Fruit fly (Drosophila melanogaster): ENCODE measurements around the gene CG10646.

Gene CG10646

dm6 chr3L:12456916-12457662, 46.6 kb downstream of the CG10646 start (continued):
- TF ChIP-seq H15 (GFP tag; IDR thresholded peaks at IDR 0.05) = no peak
- peak; percentile 41 for TF ChIP-seq psq (GFP tag; optimal IDR thresholded peaks at IDR 0.05)
- TF ChIP-seq Sox100B (GFP tag; optimal IDR thresholded peaks at IDR 0.05) = peak; percentile 93
- TF ChIP-seq CG4404 (GFP tag; IDR thresholded peaks at IDR 0.05) = peak; percentile 64
- TF ChIP-seq HLH3B (GFP tag; IDR thresholded peaks at IDR 0.05) = peak; percentile 44; the same call in 1 of the 2 replicates
- TF ChIP-seq CG8290 (GFP tag; optimal IDR thresholded peaks at IDR 0.05) = peak; percentile 53
- TF ChIP-seq CG8290 (tag; optimal IDR thresholded peaks at IDR 0.05) = no peak
- peak; percentile 71; the same call in 1 of the 2 replicates for TF ChIP-seq CG6689 (GFP tag; IDR thresholded peaks at IDR 0.05)
- no peak for TF ChIP-seq chm (GFP tag; IDR thresholded peaks at IDR 0.05)
- no peak for TF ChIP-seq Adf1 (GFP tag; IDR thresholded peaks at IDR 0.05)
- TF ChIP-seq CG42726 (GFP tag; IDR thresholded peaks at IDR 0.05; ENCODE audit: partially characterized antibody) = no peak
- TF ChIP-seq CG15011 (GFP tag; optimal IDR thresholded peaks at IDR 0.05) = peak; percentile 68
- peak; percentile 58 for TF ChIP-seq Fer3 (tag; optimal IDR thresholded peaks at IDR 0.05)
- no peak for TF ChIP-seq CG9876 (GFP tag; optimal IDR thresholded peaks at IDR 0.05)
- peak; percentile 50 for TF ChIP-seq CG31388 (GFP tag; optimal IDR thresholded peaks at IDR 0.05)
- TF ChIP-seq NK7.1 (GFP tag; optimal IDR thresholded peaks at IDR 0.05) = peak; percentile 7
- peak; percentile 24 for TF ChIP-seq Med (GFP tag)
- peak; percentile 62 for TF ChIP-seq CG4328 (GFP tag; optimal IDR thresholded peaks at IDR 0.05)
- peak; percentile 69 for TF ChIP-seq Camta (GFP tag; optimal IDR thresholded peaks at IDR 0.05)
- peak; percentile 59 for TF ChIP-seq CG8281 (tag; optimal IDR thresholded peaks at IDR 0.05)
- peak; percentile 85 for TF ChIP-seq trem (tag; optimal IDR thresholded peaks at IDR 0.05)
- peak; percentile 12 for TF ChIP-seq kni (GFP tag; optimal IDR thresholded peaks at IDR 0.05)
- peak; percentile 91 for TF ChIP-seq Spps (tag; optimal IDR thresholded peaks at IDR 0.05)
- peak; percentile 70 for TF ChIP-seq CG2875 (GFP tag; optimal IDR thresholded peaks at IDR 0.05)
- TF ChIP-seq E2f2 (GFP tag; IDR thresholded peaks at IDR 0.05) = peak; percentile 11; the same call in 1 of the 2 replicates
- peak; percentile 82 for TF ChIP-seq CG17359 (tag; optimal IDR thresholded peaks at IDR 0.05)
- TF ChIP-seq disco-r (GFP tag; optimal IDR thresholded peaks at IDR 0.05) = peak; percentile 21
- TF ChIP-seq scrt (GFP tag; optimal IDR thresholded peaks at IDR 0.05) = peak; percentile 51
- TF ChIP-seq CG10979 (tag; optimal IDR thresholded peaks at IDR 0.05) = peak; percentile 97
- TF ChIP-seq Nf-YB (GFP tag; optimal IDR thresholded peaks at IDR 0.05) = peak; percentile 75
- TF ChIP-seq CG11560 (tag; IDR thresholded peaks at IDR 0.05) = no peak
- TF ChIP-seq Nf-YC (tag; optimal IDR thresholded peaks at IDR 0.05) = peak; percentile 40
- TF ChIP-seq Gug (GFP tag; IDR thresholded peaks at IDR 0.05) = peak; percentile 22; the same call in 1 of the 4 replicates
- peak; percentile 31 for TF ChIP-seq CG12236 (GFP tag; optimal IDR thresholded peaks at IDR 0.05)
- TF ChIP-seq CG17912 (GFP tag; optimal IDR thresholded peaks at IDR 0.05) = no peak
- no peak for TF ChIP-seq CG14050 (GFP tag; IDR thresholded peaks at IDR 0.05)
- peak; percentile 40 to 85 for TF ChIP-seq Hr51 (GFP tag; optimal IDR thresholded peaks at IDR 0.05)
- TF ChIP-seq vnd (GFP tag; IDR thresholded peaks at IDR 0.05; ENCODE audit: partially characterized antibody) = no peak
- peak; percentile 47 for TF ChIP-seq wor (GFP tag; IDR thresholded peaks at IDR 0.05)
- peak in 1 of 3 experiments; percentile 85 for TF ChIP-seq Stat92E (GFP tag; optimal IDR thresholded peaks at IDR 0.05)
- TF ChIP-seq CG7786 (GFP tag; optimal IDR thresholded peaks at IDR 0.05) = no peak
- peak; percentile 44; the same call in 1 of the 2 replicates for TF ChIP-seq slbo (GFP tag; IDR thresholded peaks at IDR 0.05)
- peak; percentile 85 for TF ChIP-seq CG10209 (GFP tag; optimal IDR thresholded peaks at IDR 0.05)
- TF ChIP-seq CG18764 (GFP tag; optimal IDR thresholded peaks at IDR 0.05) = peak; percentile 70
- TF ChIP-seq zen (tag; optimal IDR thresholded peaks at IDR 0.05) = peak; percentile 79
- peak; percentile 21; the same call in 1 of the 2 replicates for TF ChIP-seq klu (GFP tag; IDR thresholded peaks at IDR 0.05)
- peak; percentile 14 for TF ChIP-seq Atf3 (GFP tag; optimal IDR thresholded peaks at IDR 0.05)
